Fruit fly (Drosophila melanogaster) S2 (cell line): Measurements from ENCODE around the gene ATP6AP2.

Source experiments
- CG8478 ChIP-seq: fragments of >200 bp; optimal IDR thresholded peaks from 2 replicates; lab custom pipeline; 2018
- CTCF ChIP-seq, 2 experiments: fragments of >200 bp; optimal IDR thresholded peaks; 2 replicates each; lab custom pipeline; 2018

DNA sequence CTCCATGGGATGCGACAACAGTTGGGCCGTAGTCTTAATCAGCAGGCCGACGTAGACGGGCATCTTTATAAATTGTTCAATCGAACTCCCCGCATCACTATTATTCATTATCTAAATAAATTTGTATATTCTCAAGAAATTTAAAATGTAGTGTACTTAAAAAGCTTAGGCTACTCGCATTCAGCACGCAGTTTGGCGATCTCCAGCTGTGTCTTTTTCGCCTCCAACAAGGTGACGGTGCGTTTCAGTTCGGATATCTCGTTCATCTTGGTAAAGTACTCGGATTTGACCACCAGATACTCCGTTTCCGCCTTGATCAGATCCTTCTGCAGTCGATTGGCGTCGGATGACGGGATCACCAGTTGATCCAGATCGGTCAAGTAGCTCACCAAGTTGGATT, 2.8 kb upstream of the ATP6AP2 start, which contains the start of gene CG16736:
- TF ChIP-seq CG8478 (lab: Kevin White, UChicago) (no peak), CTCF (optimal IDR thresholded peaks at IDR 0.05; lab: Kevin White, UChicago) (no peak)
